Fruit fly (Drosophila melanogaster) whole organism, wandering third instar larva: ENCODE data around the gene CG33252.

Source experiments
- Abd-B ChIP-seq: fragments of >200 bp; optimal IDR thresholded peaks from 2 replicates; lab custom pipeline; 2017; ENCODE audit warnings: missing biosample characterization, missing genetic modification characterization
- CG32264 ChIP-seq: fragments of 200-800 bp; sonication (Bioruptor generic); optimal IDR thresholded peaks from 2 replicates; lab custom pipeline; 2016; ENCODE audit warnings: missing biosample characterization, missing genetic modification characterization
- CG9705 ChIP-seq: fragments of 200-800 bp; sonication (Bioruptor generic); optimal IDR thresholded peaks from 2 replicates; lab custom pipeline; 2018; ENCODE audit warnings: missing biosample characterization, mild to moderate bottlenecking, missing genetic modification characterization
- Dfd ChIP-seq: fragments of >200 bp; optimal IDR thresholded peaks from 2 replicates; lab custom pipeline; 2017; ENCODE audit warnings: missing biosample characterization, missing genetic modification characterization
- Dif ChIP-seq: fragments of 200-275, 200-300 bp; sonication (Bioruptor generic); optimal IDR thresholded peaks from 2 replicates; lab custom pipeline; 2018; ENCODE audit warnings: missing biosample characterization, missing genetic modification characterization; ENCODE audit not compliant: partially characterized antibody
- GATAd ChIP-seq: sonication (Bioruptor generic); optimal IDR thresholded peaks from 2 replicates; lab custom pipeline; 2016; ENCODE audit warnings: missing biosample characterization, missing genetic modification characterization
- HLH106 ChIP-seq: fragments of 200-800 bp; optimal IDR thresholded peaks from 3 replicates; lab custom pipeline; 2019; ENCODE audit warnings: missing biosample characterization, mild to moderate bottlenecking, missing genetic modification characterization, moderate library complexity
- Hnf4 ChIP-seq: fragments of 200-800 bp; sonication (Bioruptor generic); optimal IDR thresholded peaks from 2 replicates; lab custom pipeline; 2016; ENCODE audit warnings: missing biosample characterization, mild to moderate bottlenecking, missing genetic modification characterization
- Hr83 ChIP-seq: fragments of 200-300 bp; sonication (Bioruptor generic); optimal IDR thresholded peaks from 2 replicates; lab custom pipeline; 2016; ENCODE audit warnings: missing biosample characterization, mild to moderate bottlenecking, missing genetic modification characterization, moderate library complexity; ENCODE audit not compliant: poor library complexity, severe bottlenecking
- Jra ChIP-seq: sonication (Bioruptor generic); optimal IDR thresholded peaks from 2 replicates; lab custom pipeline; 2016; ENCODE audit warnings: missing biosample characterization, missing genetic modification characterization
- Myc ChIP-seq: fragments of >200 bp; optimal IDR thresholded peaks from 2 replicates; lab custom pipeline; 2017
- N ChIP-seq: fragments of >200 bp; optimal IDR thresholded peaks from 2 replicates; lab custom pipeline; 2018; ENCODE audit warnings: missing biosample characterization, missing external identifiers, missing genetic modification characterization
- OdsH ChIP-seq: fragments of 200-800 bp; sonication (Bioruptor generic); optimal IDR thresholded peaks from 2 replicates; lab custom pipeline; 2016; ENCODE audit warnings: missing biosample characterization, mild to moderate bottlenecking, missing genetic modification characterization
- Rel ChIP-seq, 2 experiments: fragments of 200-800 bp; sonication (Bioruptor generic) in 1 of 2; optimal IDR thresholded peaks; 2 replicates in 1 of 2; 3 replicates in 1 of 2; lab custom pipeline; 2016 to 2019; ENCODE audit warnings: mild to moderate bottlenecking in 2 of 2, missing biosample characterization in 2 of 2, missing genetic modification characterization in 2 of 2, moderate library complexity in 1 of 2
- Sp1 ChIP-seq: fragments of 200-800 bp; sonication (Bioruptor generic); optimal IDR thresholded peaks from 3 replicates; lab custom pipeline; 2019; ENCODE audit warnings: missing biosample characterization, mild to moderate bottlenecking, missing genetic modification characterization, moderate library complexity
- Vsx2 ChIP-seq: fragments of 200-300, 225-300 bp; sonication (Bioruptor generic); optimal IDR thresholded peaks from 2 replicates; lab custom pipeline; 2018; ENCODE audit warnings: missing biosample characterization, missing genetic modification characterization; ENCODE audit not compliant: partially characterized antibody
- br ChIP-seq: fragments of 200-800 bp; sonication (Bioruptor generic); optimal IDR thresholded peaks from 2 replicates; lab custom pipeline; 2016; ENCODE audit warnings: missing biosample characterization, missing genetic modification characterization
- brk ChIP-seq: fragments of 200-800 bp; sonication (Bioruptor generic); optimal IDR thresholded peaks from 2 replicates; lab custom pipeline; 2016; ENCODE audit warnings: missing biosample characterization, mild to moderate bottlenecking, missing genetic modification characterization
- dl ChIP-seq, 2 experiments: fragments of 175-275, 200-275 bp in 1 of 2; fragments of 200-275 bp in 1 of 2; sonication (Bioruptor generic); optimal IDR thresholded peaks; lab custom pipeline; 2018; ENCODE audit warnings: mild to moderate bottlenecking in 2 of 2, missing biosample characterization in 2 of 2, missing genetic modification characterization in 2 of 2, moderate library complexity in 2 of 2; ENCODE audit not compliant: partially characterized antibody in 2 of 2, insufficient read depth in 1 of 2
- dmrt93B ChIP-seq: fragments of 200-800 bp; sonication (Bioruptor generic); optimal IDR thresholded peaks from 2 replicates; lab custom pipeline; 2018; ENCODE audit warnings: missing biosample characterization, mild to moderate bottlenecking, missing genetic modification characterization
- dsf ChIP-seq: sonication (Bioruptor generic); optimal IDR thresholded peaks from 2 replicates; lab custom pipeline; 2016; ENCODE audit warnings: missing biosample characterization, missing genetic modification characterization, borderline replicate concordance
- ey ChIP-seq: fragments of 200-800 bp; sonication (Bioruptor generic); optimal IDR thresholded peaks from 2 replicates; lab custom pipeline; 2016; ENCODE audit warnings: missing biosample characterization, missing genetic modification characterization
- foxo ChIP-seq, 2 experiments: fragments of 200-800 bp; sonication (Bioruptor generic); optimal IDR thresholded peaks; 2 replicates in 1 of 2; 3 replicates in 1 of 2; lab custom pipeline; 2016 to 2017; ENCODE audit warnings: missing biosample characterization in 2 of 2, missing genetic modification characterization in 2 of 2
- fru ChIP-seq: fragments of 200-800 bp; sonication (Bioruptor generic); optimal IDR thresholded peaks from 3 replicates; lab custom pipeline; 2016; ENCODE audit warnings: missing biosample characterization, mild to moderate bottlenecking, missing genetic modification characterization
- jim ChIP-seq: fragments of 175-275, 200-325 bp; sonication (Bioruptor generic); optimal IDR thresholded peaks from 2 replicates; lab custom pipeline; 2016; ENCODE audit warnings: missing biosample characterization, mild to moderate bottlenecking, missing genetic modification characterization
- lola ChIP-seq: fragments of >200 bp; optimal IDR thresholded peaks from 2 replicates; lab custom pipeline; 2017; ENCODE audit warnings: missing biosample characterization, missing genetic modification characterization
- psq ChIP-seq: fragments of 200-800 bp; sonication (Bioruptor generic); optimal IDR thresholded peaks from 3 replicates; lab custom pipeline; 2017; ENCODE audit warnings: missing biosample characterization, mild to moderate bottlenecking, missing genetic modification characterization, moderate library complexity
- rgr ChIP-seq: fragments of 200-800 bp; sonication (Bioruptor generic); optimal IDR thresholded peaks from 3 replicates; lab custom pipeline; 2016; ENCODE audit warnings: missing biosample characterization, mild to moderate bottlenecking, missing genetic modification characterization
- sage ChIP-seq: fragments of 200-800 bp; sonication (Bioruptor generic); optimal IDR thresholded peaks from 2 replicates; lab custom pipeline; 2016; ENCODE audit warnings: missing biosample characterization, mild to moderate bottlenecking, missing genetic modification characterization
- sv ChIP-seq: fragments of 200-800 bp; sonication (Bioruptor generic); optimal IDR thresholded peaks from 3 replicates; lab custom pipeline; 2016; ENCODE audit warnings: missing biosample characterization, missing genetic modification characterization
- tai ChIP-seq: sonication (Bioruptor generic); optimal IDR thresholded peaks from 2 replicates; lab custom pipeline; 2016; ENCODE audit warnings: missing biosample characterization, missing genetic modification characterization
- woc ChIP-seq: sonication (Bioruptor generic); optimal IDR thresholded peaks from 2 replicates; lab custom pipeline; 2016; ENCODE audit warnings: missing biosample characterization, mild to moderate bottlenecking, missing genetic modification characterization

CG33252 gene

DNA sequence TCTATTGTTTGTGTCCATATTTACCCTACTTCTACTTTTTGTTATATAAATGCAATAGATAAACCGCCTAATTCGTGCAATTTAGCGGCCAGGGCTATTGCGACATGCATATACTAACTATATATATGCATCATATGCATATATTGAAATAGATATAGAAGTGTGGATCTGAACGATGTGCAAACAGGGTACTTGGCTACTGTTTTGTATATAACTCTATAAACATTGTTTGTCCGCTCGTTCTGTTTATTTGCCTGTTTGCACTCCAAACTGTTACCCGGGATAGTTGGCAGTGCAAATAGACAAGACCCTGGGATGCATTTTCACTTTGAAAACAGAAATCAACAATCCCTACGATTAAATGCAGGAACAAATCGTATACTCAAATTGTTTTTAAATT, 4.0 kb downstream of the CG33252 start:
- TF ChIP-seq rgr (GFP tag; lab: Kevin White, UChicago) = no peak
- TF ChIP-seq woc = no peak
- TF ChIP-seq N (GFP tag; lab: Kevin White, UChicago) = no peak
- no peak for TF ChIP-seq sage (GFP tag; lab: Kevin White, UChicago)
- TF ChIP-seq Hnf4 (GFP tag; lab: Kevin White, UChicago) = no peak
- TF ChIP-seq Sp1 (GFP tag; lab: Kevin White, UChicago) = no peak
- TF ChIP-seq psq (GFP tag; lab: Kevin White, UChicago) = no peak
- TF ChIP-seq lola (GFP tag; lab: Kevin White, UChicago) = no peak
- no peak for TF ChIP-seq br (GFP tag; lab: Kevin White, UChicago)
- TF ChIP-seq Myc (lab: Kevin White, UChicago) = no peak

DNA sequence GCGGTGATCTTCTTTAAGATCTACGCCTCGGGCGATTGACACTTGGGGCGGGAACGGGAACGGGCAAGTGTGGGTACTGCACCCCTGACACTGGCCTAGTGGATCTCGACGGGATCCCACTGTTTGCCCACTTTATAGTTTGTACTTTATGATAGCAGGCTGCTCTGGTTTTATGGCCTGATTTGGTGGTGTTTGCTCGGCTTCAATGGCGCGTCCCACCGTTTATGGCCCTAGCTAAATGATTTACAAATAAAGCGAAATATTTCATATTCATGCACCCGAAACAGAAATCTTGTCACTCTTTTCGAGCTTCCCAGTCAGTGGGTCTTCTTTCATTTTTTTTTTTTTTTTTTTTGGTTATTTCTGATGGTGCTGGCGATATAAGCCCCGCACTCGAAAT, 6.4 kb downstream of the CG33252 start:
- TF ChIP-seq CG9705 (GFP tag; lab: Kevin White, UChicago) (no peak), ey (GFP tag; lab: Kevin White, UChicago) (no peak), Hr83 (GFP tag; lab: Kevin White, UChicago) (no peak), Dif (no peak), Dfd (no peak), dsf (no peak), foxo (GFP tag; optimal IDR thresholded peaks at IDR 0.05; lab: Kevin White, UChicago) (no peak), Abd-B (no peak), woc (no peak), dl (GFP tag; optimal IDR thresholded peaks at IDR 0.05; lab: Kevin White, UChicago; ENCODE audit: insufficient read depth in 1 of 2, partially characterized antibody in 2 of 2) (no peak)

DNA sequence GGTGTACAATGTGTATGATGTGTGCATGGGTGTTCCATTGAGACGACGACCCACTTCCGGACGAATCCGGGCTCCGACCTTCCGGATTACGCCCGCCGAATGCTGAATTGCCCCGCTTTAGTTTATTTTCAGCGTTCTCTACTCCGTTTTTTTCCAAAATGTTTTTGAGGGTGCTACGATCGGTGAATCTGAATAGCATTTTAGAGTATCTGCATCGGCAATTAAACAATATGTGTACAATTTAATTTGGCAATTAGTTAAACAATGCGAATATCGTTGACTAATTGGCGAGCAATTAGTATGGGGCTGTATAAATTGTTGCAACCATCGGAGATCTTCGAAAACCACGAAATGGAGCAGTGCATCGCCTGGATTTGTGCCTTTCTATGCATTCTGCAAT, 7.5 kb downstream of the CG33252 start, which contains the start of gene CG13002:
CG13002 (plus strand) TSS at position 301 of the 400 bp plus-strand sequence.
- TF ChIP-seq brk (GFP tag; lab: Kevin White, UChicago) (no peak), N (GFP tag; lab: Kevin White, UChicago) (no peak), GATAd (GFP tag; lab: Kevin White, UChicago) (no peak), HLH106 (no peak), OdsH (GFP tag; lab: Kevin White, UChicago) (no peak), Dif (no peak), Jra (GFP tag; lab: Kevin White, UChicago) (no peak), dsf (no peak), fru (no peak), foxo (GFP tag; optimal IDR thresholded peaks at IDR 0.05; lab: Kevin White, UChicago) (no peak)

DNA sequence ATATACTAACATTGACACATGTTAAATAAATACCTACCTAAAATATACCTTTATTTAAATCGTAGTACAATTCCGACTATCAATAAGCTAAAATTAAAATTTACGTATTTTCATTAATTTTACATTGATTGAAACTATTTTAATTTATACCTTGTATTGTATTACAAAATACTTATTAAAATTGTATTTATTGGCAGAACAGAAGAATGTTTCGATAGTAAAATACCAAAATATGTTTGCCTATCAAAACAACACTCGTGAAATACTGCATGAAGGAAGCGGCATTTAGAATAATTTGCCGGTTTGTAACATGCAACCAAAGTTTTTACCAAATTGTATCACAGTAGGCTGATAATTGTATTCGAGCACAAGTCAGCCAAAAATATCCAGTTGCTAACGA, 10.4 kb downstream of the CG33252 start, which contains the start of the genes DENR and CG4880:
DENR (minus strand) TSS at position 10 of the 400 bp plus-strand sequence.
CG4880 (plus strand) TSS at position 268 of the 400 bp plus-strand sequence.
- no peak for TF ChIP-seq N (GFP tag; lab: Kevin White, UChicago)
- TF ChIP-seq dsf = no peak
- no peak for TF ChIP-seq foxo (GFP tag; optimal IDR thresholded peaks at IDR 0.05; lab: Kevin White, UChicago)
- TF ChIP-seq sv = no peak
- TF ChIP-seq tai (GFP tag; lab: Kevin White, UChicago) = no peak
- TF ChIP-seq Rel (GFP tag; optimal IDR thresholded peaks at IDR 0.05; lab: Kevin White, UChicago) = no peak
- no peak for TF ChIP-seq Rel (tag; optimal IDR thresholded peaks at IDR 0.05; lab: Kevin White, UChicago)
- TF ChIP-seq CG32264 (GFP tag; lab: Kevin White, UChicago) = no peak
- TF ChIP-seq Jra (GFP tag; lab: Kevin White, UChicago) = no peak
- no peak for TF ChIP-seq dmrt93B (GFP tag; lab: Kevin White, UChicago)
- TF ChIP-seq Vsx2 = no peak
- no peak for TF ChIP-seq jim
- no peak for TF ChIP-seq Abd-B
- TF ChIP-seq OdsH (GFP tag; lab: Kevin White, UChicago) = no peak
- TF ChIP-seq dl (GFP tag; optimal IDR thresholded peaks at IDR 0.05; lab: Kevin White, UChicago; ENCODE audit: insufficient read depth in 1 of 2, partially characterized antibody in 2 of 2) = no peak

DNA sequence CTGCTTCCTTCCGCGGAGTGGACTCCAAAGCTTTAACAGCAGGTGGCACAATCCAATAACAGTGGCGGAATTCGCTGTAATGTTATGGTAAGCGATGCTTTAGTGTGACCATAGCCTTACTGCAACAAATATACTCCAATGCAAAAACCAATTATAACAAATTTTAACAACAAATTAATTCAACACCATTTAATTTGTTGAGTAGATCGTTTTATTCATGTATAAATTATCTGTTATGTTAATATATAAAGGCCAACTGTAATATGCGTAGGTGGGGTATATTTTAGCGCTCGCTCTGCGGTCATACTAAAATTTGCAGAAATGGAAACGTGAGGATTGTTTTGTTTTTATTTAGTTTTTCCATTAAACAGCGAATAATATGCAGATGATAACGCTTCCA, 12.7 kb downstream of the CG33252 start, which contains the start of the genes Nprl2 and Polr3I:
Nprl2 (minus strand) TSS at position 86 of the 400 bp plus-strand sequence.
Polr3I (plus strand) TSS at position 302 of the 400 bp plus-strand sequence.
- TF ChIP-seq Sp1 (GFP tag; lab: Kevin White, UChicago) (no peak), Myc (lab: Kevin White, UChicago) (no peak), ey (GFP tag; lab: Kevin White, UChicago) (no peak), jim (no peak), N (GFP tag; lab: Kevin White, UChicago) (no peak), psq (GFP tag; lab: Kevin White, UChicago) (no peak), dl (GFP tag; optimal IDR thresholded peaks at IDR 0.05; lab: Kevin White, UChicago; ENCODE audit: insufficient read depth in 1 of 2, partially characterized antibody in 2 of 2) (no peak), Dif (no peak), fru (no peak)
- TF ChIP-seq, all 38 proteins: peak for 0
